Worm (Caenorhabditis elegans): ENCODE results near the gene F58F12.1.

- no peak for TF ChIP-seq unc-130 (GFP tag; optimal IDR thresholded peaks at IDR 0.05)
- no peak for TF ChIP-seq dpl-1 (GFP tag; optimal IDR thresholded peaks at IDR 0.05)
- TF ChIP-seq mep-1 (tag; optimal IDR thresholded peaks at IDR 0.05), result no peak
- TF ChIP-seq R02D3.7 (tag; optimal IDR thresholded peaks at IDR 0.05), result no peak
Measured at ce11 chrII:6380866-6381265, 2.6 kb upstream of the F58F12.1 start, which contains the start of gene F58F12.12.

Measured in whole organism, L4 larva.